Worm (Caenorhabditis elegans) whole organism, L4/young adult: ENCODE results near the gene C10G8.4.

ENCODE experiments used
- W03F9.2 ChIP-seq: fragments of 150-350 bp; optimal IDR thresholded peaks from 2 replicates; lab custom pipeline; 2014; ENCODE audit warnings: missing biosample characterization, missing genetic modification characterization
- dao-5 ChIP-seq: sonication (generic microtip); optimal IDR thresholded peaks from 2 replicates; lab custom pipeline; 2016; ENCODE audit warnings: missing genotype, missing genetic modification characterization, moderate library complexity, missing compliant biosample characterization
- him-1 ChIP-seq: sonication (generic microtip); optimal IDR thresholded peaks from 2 replicates; lab custom pipeline; 2016; ENCODE audit warnings: missing genotype, missing genetic modification reagents, missing genetic modification characterization, missing compliant biosample characterization

Gene C10G8.4

DNA sequence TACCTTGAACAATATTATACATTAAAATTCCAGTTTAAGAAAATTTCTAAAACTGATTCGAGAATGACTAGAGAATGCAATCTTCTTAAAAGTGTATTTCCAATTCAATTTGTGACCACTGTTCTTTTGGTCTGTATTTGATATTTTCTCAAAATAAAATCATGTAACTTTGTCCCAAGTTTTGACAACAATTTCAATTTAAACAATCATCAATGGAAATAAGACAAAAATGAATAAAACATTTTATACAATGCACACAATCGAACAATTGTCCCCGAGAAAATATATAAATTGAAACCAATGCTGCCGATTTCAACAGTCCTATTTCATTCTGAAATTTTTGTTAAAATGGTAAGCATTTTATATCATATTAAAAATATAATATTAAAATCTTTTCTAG lies at the start of gene C10G8.4:
C10G8.4 (plus strand) TSS at position 301 of the 400 bp plus-strand sequence.
- TF ChIP-seq dao-5 (tag; lab: Kevin White, UChicago) (no peak), W03F9.2 (tag; lab: Kevin White, UChicago) (no peak), him-1 (no peak)

DNA sequence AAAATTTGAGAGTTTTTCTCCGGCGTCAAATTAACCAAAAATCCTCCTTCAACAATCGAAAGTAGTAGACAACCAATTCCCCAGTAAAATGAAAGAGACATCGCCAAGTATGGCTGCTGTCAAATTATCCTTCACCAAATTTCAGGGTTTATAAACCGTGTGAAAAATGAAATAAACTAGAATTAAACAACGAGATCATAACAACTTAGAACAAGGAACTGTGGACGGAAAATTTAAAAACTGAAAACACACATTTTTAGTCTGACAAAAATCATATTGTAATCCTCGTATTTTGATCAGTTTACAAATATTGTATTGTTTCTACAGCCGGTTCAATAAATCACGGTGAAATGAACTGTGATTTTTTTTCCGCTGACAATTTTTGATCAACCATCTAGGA lies 48.7 kb upstream of the C10G8.4 start, which contains the start of gene cest-30:
cest-30 (minus strand) TSS at position 101 of the 400 bp plus-strand sequence.
- TF ChIP-seq dao-5 (tag; lab: Kevin White, UChicago): no peak
- TF ChIP-seq W03F9.2 (tag; lab: Kevin White, UChicago): no peak
- TF ChIP-seq him-1: no peak

ce11 chrV:5265581-5265980 lies 46.2 kb upstream of the C10G8.4 start, which contains the start of the genes srt-69 and B0238.12:
srt-69 (minus strand) TSS chrV:5265681.
B0238.12 (plus strand) TSS chrV:5265844.
- TF ChIP-seq him-1 (no peak), dao-5 (tag; lab: Kevin White, UChicago) (no peak), W03F9.2 (tag; lab: Kevin White, UChicago) (no peak)

ce11 chrV:5269024-5269535 lies 42.7 kb upstream of the C10G8.4 start, which contains the start of gene penr-1:
penr-1 (plus strand) TSS chrV:5269485.
- TF ChIP-seq W03F9.2 (tag; lab: Kevin White, UChicago) (no peak), dao-5 (tag; lab: Kevin White, UChicago) (no peak), him-1 (no peak)

DNA sequence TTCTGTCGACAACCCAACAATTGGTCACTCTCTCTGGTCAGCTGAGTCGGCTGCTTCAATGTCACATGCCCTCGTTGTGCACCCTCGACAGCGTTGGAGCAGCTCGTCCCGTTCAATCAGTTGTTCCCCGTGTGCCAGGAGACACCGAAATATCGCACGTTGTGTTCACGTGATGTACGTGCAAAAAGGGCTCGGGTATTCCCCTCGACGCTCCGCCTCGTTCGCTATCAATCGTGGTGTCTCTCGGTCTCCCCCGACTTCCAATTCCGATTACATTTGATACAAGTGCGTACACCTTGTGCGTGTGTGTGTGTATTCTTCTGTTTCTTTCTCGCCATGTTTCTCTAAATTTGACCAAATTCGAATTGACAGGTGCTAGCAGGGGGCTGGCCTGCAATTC lies 40.2 kb upstream of the C10G8.4 start:
- no peak for TF ChIP-seq him-1
- TF ChIP-seq dao-5 (tag; lab: Kevin White, UChicago): no peak
- TF ChIP-seq W03F9.2 (tag; lab: Kevin White, UChicago): no peak

DNA sequence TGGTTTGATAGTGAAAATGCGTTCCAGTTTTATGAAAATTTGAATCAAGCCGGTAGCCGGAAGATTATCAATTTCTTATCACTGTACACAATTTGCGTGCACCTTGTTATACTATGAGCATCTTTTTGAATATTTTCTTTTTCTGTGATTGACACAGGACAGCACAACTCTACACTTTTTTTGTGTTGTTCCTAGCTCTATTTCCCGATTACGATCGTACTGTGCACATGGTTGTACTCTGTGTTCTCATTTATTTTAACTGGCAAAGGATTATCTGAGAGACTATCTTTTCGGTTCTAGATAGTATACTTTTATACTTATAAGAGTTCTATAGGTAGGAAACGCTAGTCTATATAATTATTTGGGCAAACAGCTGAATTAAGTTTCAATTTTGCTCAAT lies 39.7 kb upstream of the C10G8.4 start:
- TF ChIP-seq W03F9.2 (tag; lab: Kevin White, UChicago): no peak
- TF ChIP-seq him-1: no peak
- no peak for TF ChIP-seq dao-5 (tag; lab: Kevin White, UChicago)

- TF ChIP-seq W03F9.2 (tag; lab: Kevin White, UChicago) (no peak), him-1 (no peak), dao-5 (tag; lab: Kevin White, UChicago) (no peak)
These were observed 39.1 kb upstream of the C10G8.4 start for ce11 chrV:5272619-5273074.

DNA sequence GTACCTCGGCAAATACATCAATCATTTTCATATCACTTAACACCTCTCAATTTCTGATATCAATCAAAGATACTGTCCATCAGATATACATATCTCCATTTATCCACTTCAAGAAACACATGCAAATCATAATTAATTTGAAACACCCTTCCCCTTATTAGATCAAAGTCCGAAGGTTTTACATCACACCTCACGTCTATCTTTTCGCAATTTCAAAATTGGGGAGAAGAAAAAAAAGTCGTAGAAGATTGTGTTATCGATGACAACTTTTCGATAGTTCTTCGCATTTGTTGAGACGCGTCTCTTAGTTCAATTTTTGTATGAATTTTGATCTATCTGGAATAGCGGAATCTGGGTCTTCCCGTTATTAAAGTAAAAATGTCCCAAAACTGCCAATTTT lies 38.5 kb upstream of the C10G8.4 start:
- TF ChIP-seq him-1: no peak
- no peak for TF ChIP-seq W03F9.2 (tag; lab: Kevin White, UChicago)
- TF ChIP-seq dao-5 (tag; lab: Kevin White, UChicago): no peak

DNA sequence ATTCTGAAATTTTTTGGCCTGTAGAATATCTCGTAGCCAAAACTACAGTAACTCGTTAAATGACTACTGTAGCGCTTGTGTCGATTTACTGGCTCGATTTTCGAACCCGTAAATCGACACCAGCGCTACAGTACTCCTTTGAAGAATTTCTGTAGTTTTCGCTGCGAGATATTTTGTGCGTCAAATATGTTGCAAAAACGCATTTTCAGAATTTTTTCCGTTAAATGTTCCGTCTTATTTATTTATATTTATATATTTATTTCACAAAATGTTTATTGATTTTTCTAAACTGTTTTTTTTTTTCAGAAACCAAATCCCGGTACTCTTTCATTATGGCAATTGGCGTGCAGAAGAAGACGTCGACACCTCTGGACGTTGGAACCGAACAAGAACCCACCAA lies 38.0 kb upstream of the C10G8.4 start, which contains the start of gene natc-2:
natc-2 (plus strand) TSS at position 301 of the 400 bp plus-strand sequence.
- TF ChIP-seq him-1 (no peak), W03F9.2 (tag; lab: Kevin White, UChicago) (no peak), dao-5 (tag; lab: Kevin White, UChicago) (no peak)

DNA sequence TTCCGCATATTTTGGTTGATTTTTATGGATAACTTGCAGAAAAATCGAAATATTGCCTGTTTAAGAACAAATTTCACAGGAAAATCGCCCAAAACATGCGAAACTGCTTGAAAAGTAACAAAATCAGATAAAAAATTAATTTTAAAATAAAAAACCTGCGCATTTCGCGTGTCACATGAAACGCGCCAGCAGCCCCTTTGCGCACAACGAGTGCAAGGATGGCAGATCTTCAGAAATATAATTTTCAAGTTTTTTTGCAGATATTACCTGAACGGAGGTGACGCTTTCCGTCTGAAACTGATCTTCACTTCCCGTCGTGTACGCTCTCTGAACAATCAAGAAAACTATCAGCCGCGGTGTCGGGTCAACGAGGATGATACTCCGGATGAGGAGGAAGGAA lies 36.8 kb upstream of the C10G8.4 start:
- TF ChIP-seq him-1 (no peak), W03F9.2 (tag; lab: Kevin White, UChicago) (peak; percentile 36)

- TF ChIP-seq him-1 (no peak), W03F9.2 (tag; lab: Kevin White, UChicago) (no peak), dao-5 (tag; lab: Kevin White, UChicago) (no peak)
These were observed 36.2 kb upstream of the C10G8.4 start for ce11 chrV:5275426-5276007.

- TF ChIP-seq him-1 (no peak), W03F9.2 (tag; lab: Kevin White, UChicago) (no peak), dao-5 (tag; lab: Kevin White, UChicago) (no peak)
These were observed 33.7 kb upstream of the C10G8.4 start, which contains the start of gene B0238.9 for ce11 chrV:5278001-5278400. B0238.9 (minus strand) TSS chrV:5278101.

- no peak for TF ChIP-seq W03F9.2 (tag; lab: Kevin White, UChicago)
- TF ChIP-seq him-1: no peak
- TF ChIP-seq dao-5 (tag; lab: Kevin White, UChicago): no peak
These were observed 24.5 kb upstream of the C10G8.4 start, which contains the start of gene Y49G5A.1 for ce11 chrV:5287273-5287672. Y49G5A.1 (minus strand) TSS chrV:5287373.

- TF ChIP-seq dao-5 (tag; lab: Kevin White, UChicago): no peak
- no peak for TF ChIP-seq him-1
- TF ChIP-seq W03F9.2 (tag; lab: Kevin White, UChicago): no peak
These were observed 23.1 kb upstream of the C10G8.4 start for ce11 chrV:5288676-5289075.
